Fruit fly (Drosophila melanogaster): ENCODE measurements around the gene CG11619.

CG11619 gene

dm6 chr3L:19033154-19033811 is 45.2 kb upstream of the CG11619 start (continued):
- TF ChIP-seq prd (optimal IDR thresholded peaks at IDR 0.05): no peak
- TF ChIP-seq prd (GFP tag; IDR thresholded peaks at IDR 0.05): peak; percentile 91
- TF ChIP-seq tgo (GFP tag; IDR thresholded peaks at IDR 0.05): peak; percentile 59; the same call in 1 of the 3 replicates
- TF ChIP-seq kay (GFP tag; optimal IDR thresholded peaks at IDR 0.05): peak; percentile 46
- no peak for TF ChIP-seq CG15514 (GFP tag; optimal IDR thresholded peaks at IDR 0.05)
- peak; percentile 90 for TF ChIP-seq CG10959 (GFP tag; IDR thresholded peaks at IDR 0.05)
- TF ChIP-seq Bgb (GFP tag; IDR thresholded peaks at IDR 0.05; ENCODE audit: partially characterized antibody): no peak
- TF ChIP-seq CG4424 (GFP tag; optimal IDR thresholded peaks at IDR 0.05): peak; percentile 77
- peak; percentile 56 for TF ChIP-seq CG5245 (GFP tag; optimal IDR thresholded peaks at IDR 0.05)
- peak; percentile 40 for TF ChIP-seq CG12942 (GFP tag; optimal IDR thresholded peaks at IDR 0.05)
- TF ChIP-seq Aef1 (GFP tag; IDR thresholded peaks at IDR 0.05): no peak
- no peak for TF ChIP-seq Mes4 (GFP tag; optimal IDR thresholded peaks at IDR 0.05)
- TF ChIP-seq Med (GFP tag): peak; percentile 73
- no peak for TF ChIP-seq ab (GFP tag; optimal IDR thresholded peaks at IDR 0.05)
- no peak for TF ChIP-seq disco-r (GFP tag; optimal IDR thresholded peaks at IDR 0.05)
- peak; percentile 82 for TF ChIP-seq vvl (GFP tag; IDR thresholded peaks at IDR 0.05)
- TF ChIP-seq zen (tag; optimal IDR thresholded peaks at IDR 0.05): peak; percentile 90
- no peak for TF ChIP-seq CG7987 (GFP tag; optimal IDR thresholded peaks at IDR 0.05)
- TF ChIP-seq lov (optimal IDR thresholded peaks at IDR 0.05): no peak
- TF ChIP-seq lov (GFP tag; IDR thresholded peaks at IDR 0.05): peak; percentile 67; the same call in 1 of the 3 replicates
- TF ChIP-seq seq (GFP tag; IDR thresholded peaks at IDR 0.05): no peak
- TF ChIP-seq org-1 (GFP tag; optimal IDR thresholded peaks at IDR 0.05): peak; percentile 31
- TF ChIP-seq cg (GFP tag; optimal IDR thresholded peaks at IDR 0.05): peak; percentile 40
- peak; percentile 23 for TF ChIP-seq HmgZ (tag; optimal IDR thresholded peaks at IDR 0.05)
- no peak for TF ChIP-seq CG17186 (GFP tag; optimal IDR thresholded peaks at IDR 0.05)
- TF ChIP-seq CG16815 (GFP tag; optimal IDR thresholded peaks at IDR 0.05): peak; percentile 72
- TF ChIP-seq croc (GFP tag; conservative IDR thresholded peaks at IDR 0.05): peak; percentile 81
- TF ChIP-seq Taf1 (GFP tag; IDR thresholded peaks at IDR 0.05): no peak
- peak; percentile 82 for TF ChIP-seq CoRest (tag; optimal IDR thresholded peaks at IDR 0.05)
- no peak for TF ChIP-seq CG42726 (GFP tag; IDR thresholded peaks at IDR 0.05; ENCODE audit: partially characterized antibody)
- peak in 1 of 2 experiments; percentile 59 for TF ChIP-seq Hr51 (GFP tag; optimal IDR thresholded peaks at IDR 0.05)
- TF ChIP-seq stwl (tag; optimal IDR thresholded peaks at IDR 0.05): no peak
- no peak for TF ChIP-seq sr (GFP tag; IDR thresholded peaks at IDR 0.05)
- no peak for TF ChIP-seq CG8944 (GFP tag; optimal IDR thresholded peaks at IDR 0.05)
- peak; percentile 0 for TF ChIP-seq sug (tag; optimal IDR thresholded peaks at IDR 0.05)
- TF ChIP-seq CG17328 (GFP tag; IDR thresholded peaks at IDR 0.05): peak; percentile 87

dm6 chr3L:19032676-19033075 is 44.6 kb upstream of the CG11619 start:
- TF ChIP-seq CG10209 (GFP tag; optimal IDR thresholded peaks at IDR 0.05) (no peak), CG34376 (GFP tag; optimal IDR thresholded peaks at IDR 0.05) (no peak), kni (GFP tag; optimal IDR thresholded peaks at IDR 0.05) (peak; percentile 55), Camta (GFP tag; optimal IDR thresholded peaks at IDR 0.05) (no peak), CG9817 (tag; optimal IDR thresholded peaks at IDR 0.05) (no peak), CG9797 (GFP tag; optimal IDR thresholded peaks at IDR 0.05) (no peak), lab (GFP tag; optimal IDR thresholded peaks at IDR 0.05) (peak; percentile 2), odd (GFP tag; optimal IDR thresholded peaks at IDR 0.05) (no peak), grau (tag; optimal IDR thresholded peaks at IDR 0.05) (no peak), Stat92E (GFP tag; optimal IDR thresholded peaks at IDR 0.05) (peak in 1 of 3 experiments; percentile 87), cg (GFP tag; optimal IDR thresholded peaks at IDR 0.05) (peak; percentile 40)
